Worm (Caenorhabditis elegans) whole organism, young adult: Measurements from ENCODE around the gene Y38C1AA.7.

Source experiments
- Y95B8A.8 ChIP-seq: fragments of 200-800 bp; sonication (Bioruptor generic); IDR thresholded peaks from 2 replicates; pipeline ENCODE4 v1.3.6; 2022; ENCODE audit warnings: missing genetic modification reagents, missing genetic modification characterization, missing compliant biosample characterization
- ZK185.1 ChIP-seq: sonication (generic microtip); optimal IDR thresholded peaks from 2 replicates; lab custom pipeline; 2016; ENCODE audit warnings: mild to moderate bottlenecking, missing genetic modification characterization, missing compliant biosample characterization; ENCODE audit not compliant: poor library complexity, severe bottlenecking
- efl-1 ChIP-seq: fragments of 150-350 bp; optimal IDR thresholded peaks from 2 replicates; lab custom pipeline; 2014; ENCODE audit warnings: missing biosample characterization, missing genetic modification reagents, missing genetic modification characterization
- him-1 ChIP-seq: sonication (generic microtip); optimal IDR thresholded peaks from 2 replicates; lab custom pipeline; 2016; ENCODE audit warnings: missing genotype, missing genetic modification reagents, missing genetic modification characterization, missing compliant biosample characterization
- lin-35 ChIP-seq, 3 experiments: fragments of 150-350 bp in 2 of 3; sonication (generic microtip) in 1 of 3; optimal IDR thresholded peaks; 2 replicates each; lab custom pipeline; 2014 to 2018; ENCODE audit warnings: missing biosample characterization in 3 of 3, missing genetic modification characterization in 3 of 3, missing genetic modification reagents in 3 of 3
- mel-28 ChIP-seq: sonication (generic microtip); optimal IDR thresholded peaks from 2 replicates; lab custom pipeline; 2016; ENCODE audit warnings: borderline replicate concordance, mild to moderate bottlenecking, missing genetic modification characterization, missing compliant biosample characterization
- snpc-4 ChIP-seq, 5 experiments: fragments of 150-350 bp in 1 of 5; sonication (generic microtip) in 4 of 5; optimal IDR thresholded peaks; 2 replicates each; lab custom pipeline; 2014 to 2018; ENCODE audit warnings: missing genetic modification characterization in 5 of 5, missing biosample characterization in 3 of 5, antibody characterized with exemption in 2 of 5, mild to moderate bottlenecking in 2 of 5, missing compliant biosample characterization in 2 of 5, missing genotype in 2 of 5, moderate library complexity in 2 of 5, missing genetic modification reagents in 1 of 5
- tlf-1 ChIP-seq: fragments of 200-800 bp; sonication (Bioruptor generic); optimal IDR thresholded peaks from 2 replicates; lab custom pipeline; 2018; ENCODE audit warnings: mild to moderate bottlenecking, missing genetic modification characterization, missing compliant biosample characterization
- unc-130 ChIP-seq: sonication (generic microtip); optimal IDR thresholded peaks from 2 replicates; lab custom pipeline; 2016; ENCODE audit warnings: missing genetic modification reagents, missing genetic modification characterization, missing compliant biosample characterization
- xnd-1 ChIP-seq: sonication (generic microtip); optimal IDR thresholded peaks from 2 replicates; lab custom pipeline; 2016; ENCODE audit warnings: missing genotype, missing genetic modification reagents, missing genetic modification characterization, missing compliant biosample characterization
- zfh-2 ChIP-seq: fragments of 200-800 bp; sonication (Bioruptor generic); conservative IDR thresholded peaks from 2 replicates; pipeline ENCODE4 v1.3.6; 2022; ENCODE audit warnings: missing genetic modification reagents, missing genetic modification characterization, missing compliant biosample characterization
- ztf-6 ChIP-seq: fragments of 200-800 bp; sonication (Bioruptor generic); IDR thresholded peaks from 2 replicates; pipeline ENCODE4 v1.3.6; 2022; ENCODE audit warnings: missing genetic modification reagents, missing genetic modification characterization, missing compliant biosample characterization

DNA sequence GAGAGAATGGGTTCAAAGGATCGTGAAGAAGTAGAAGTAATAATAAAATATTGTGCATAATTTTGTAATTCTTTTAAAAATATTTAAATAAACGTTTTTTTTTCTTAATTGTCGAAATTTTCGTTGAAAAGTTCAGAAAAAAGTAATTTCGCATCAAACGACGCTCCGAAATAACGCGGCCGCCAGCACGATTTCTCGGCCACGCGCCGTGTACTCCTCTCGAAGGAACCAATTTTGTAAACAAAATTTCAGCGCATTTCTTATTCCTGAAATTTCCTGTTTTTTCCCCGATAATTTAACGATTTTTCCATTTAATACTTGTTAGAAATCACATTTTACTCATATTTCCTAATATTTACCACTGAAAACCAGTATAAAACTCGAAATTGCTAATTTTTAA is 33.3 kb downstream of the Y38C1AA.7 start, which contains the start of gene Y38C1AA.12:
- TF ChIP-seq tlf-1 (GFP tag; lab: Kevin White, UChicago) (peak; percentile 48), zfh-2 (GFP tag; lab: Robert Waterston, UW) (no peak), efl-1 (GFP tag; lab: Kevin White, UChicago) (no peak), him-1 (tag; lab: Kevin White, UChicago) (peak; percentile 84), xnd-1 (tag; lab: Kevin White, UChicago) (no peak), Y95B8A.8 (no peak), ztf-6 (GFP tag; lab: Robert Waterston, UW) (no peak), unc-130 (GFP tag; lab: Kevin White, UChicago) (peak; percentile 89), lin-35 (GFP tag; optimal IDR thresholded peaks at IDR 0.05; lab: Kevin White, UChicago) (peak in 1 of 3 experiments; percentile 36), snpc-4 (GFP tag; optimal IDR thresholded peaks at IDR 0.05; lab: Kevin White, UChicago) (no peak), snpc-4 (tag; optimal IDR thresholded peaks at IDR 0.05; lab: Kevin White, UChicago) (peak in 2 of 4 experiments; percentile 5 to 42), mel-28 (tag; lab: Kevin White, UChicago) (no peak), ZK185.1 (tag; lab: Kevin White, UChicago) (peak; percentile 93)
